Fruit fly (Drosophila melanogaster) whole organism, embryonic: ENCODE data around the gene CG4972.

Source experiments
- Adf1 ChIP-seq: fragments of 200-800 bp; sonication (Bioruptor generic); IDR thresholded peaks from 2 replicates; pipeline ENCODE4 v1.3.6; 2022; ENCODE audit warnings: missing biosample characterization, missing genetic modification characterization
- Aef1 ChIP-seq: fragments of 200-800 bp; sonication (Bioruptor generic); IDR thresholded peaks from 3 replicates; pipeline ENCODE4 v1.3.6; 2022; ENCODE audit warnings: missing biosample characterization, missing genetic modification characterization
- Antp ChIP-seq: fragments of 200-800 bp; sonication (Bioruptor generic); optimal IDR thresholded peaks from 3 replicates; lab custom pipeline; 2016; ENCODE audit warnings: missing biosample characterization, missing genetic modification characterization
- B-H1 ChIP-seq: fragments of 200-800 bp; sonication (Bioruptor generic); IDR thresholded peaks from 3 replicates; pipeline ENCODE4 v1.3.6; 2022; ENCODE audit warnings: missing biosample characterization, missing genetic modification characterization
- CG11093 ChIP-seq: fragments of 200-800 bp; sonication (Bioruptor generic); IDR thresholded peaks from 3 replicates; pipeline ENCODE4 v1.3.6; 2022; ENCODE audit warnings: missing biosample characterization, missing genetic modification characterization
- CG12155 ChIP-seq: fragments of 200-800 bp; sonication (Bioruptor generic); optimal IDR thresholded peaks from 3 replicates; lab custom pipeline; 2016; ENCODE audit warnings: missing biosample characterization, missing genetic modification characterization
- CG13894 ChIP-seq: fragments of 200-800 bp; sonication (Bioruptor generic); optimal IDR thresholded peaks from 3 replicates; lab custom pipeline; 2018; ENCODE audit warnings: missing biosample characterization, mild to moderate bottlenecking, missing genetic modification characterization, moderate library complexity
- CG14965 ChIP-seq: fragments of 200-800 bp; sonication (Bioruptor generic); optimal IDR thresholded peaks from 2 replicates; lab custom pipeline; 2016; ENCODE audit warnings: missing biosample characterization, missing genetic modification characterization, borderline replicate concordance
- CG15696 ChIP-seq: fragments of 200-800 bp; sonication (Bioruptor generic); optimal IDR thresholded peaks from 2 replicates; lab custom pipeline; 2019; ENCODE audit warnings: missing biosample characterization, mild to moderate bottlenecking, missing genetic modification characterization, moderate library complexity
- CG17385 ChIP-seq: fragments of 200-800 bp; sonication (Bioruptor generic); optimal IDR thresholded peaks from 3 replicates; lab custom pipeline; 2018; ENCODE audit warnings: missing biosample characterization, mild to moderate bottlenecking, missing genetic modification characterization
- CG17829 ChIP-seq: fragments of 200-800 bp; optimal IDR thresholded peaks from 2 replicates; lab custom pipeline; 2019; ENCODE audit warnings: missing biosample characterization, mild to moderate bottlenecking, missing genetic modification characterization, moderate library complexity
- CG18476 ChIP-seq: fragments of 200-800 bp; sonication (Bioruptor generic); optimal IDR thresholded peaks from 2 replicates; lab custom pipeline; 2016; ENCODE audit warnings: missing biosample characterization, mild to moderate bottlenecking, missing genetic modification characterization
- CG18599 ChIP-seq: fragments of 200-800 bp; sonication (Bioruptor generic); optimal IDR thresholded peaks from 3 replicates; lab custom pipeline; 2017; ENCODE audit warnings: missing biosample characterization, missing genetic modification characterization, mild to moderate bottlenecking, moderate library complexity, missing genetic modification reagents
- CG30020 ChIP-seq: fragments of 200-800 bp; optimal IDR thresholded peaks from 2 replicates; lab custom pipeline; 2019; ENCODE audit warnings: missing biosample characterization, mild to moderate bottlenecking, missing genetic modification characterization, moderate library complexity
- CG30403 ChIP-seq: fragments of 200-800 bp; sonication (Bioruptor generic); optimal IDR thresholded peaks from 3 replicates; lab custom pipeline; 2016; ENCODE audit warnings: missing biosample characterization, missing genetic modification characterization
- CG4282 ChIP-seq: fragments of 200-800 bp; sonication (Bioruptor generic); optimal IDR thresholded peaks from 2 replicates; lab custom pipeline; 2016; ENCODE audit warnings: missing biosample characterization, missing genetic modification characterization
- CG4424 ChIP-seq: fragments of 200-800 bp; sonication (Bioruptor generic); optimal IDR thresholded peaks from 3 replicates; lab custom pipeline; 2016; ENCODE audit warnings: missing biosample characterization, missing genetic modification characterization
- CG4617 ChIP-seq: fragments of 200-800 bp; sonication (Bioruptor generic); optimal IDR thresholded peaks from 3 replicates; lab custom pipeline; 2016; ENCODE audit warnings: missing biosample characterization, missing genetic modification characterization, borderline replicate concordance
- CG5245 ChIP-seq: fragments of 200-800 bp; sonication (Bioruptor generic); optimal IDR thresholded peaks from 3 replicates; lab custom pipeline; 2016; ENCODE audit warnings: missing biosample characterization, missing genetic modification characterization
- CG6813 ChIP-seq: fragments of 200-800 bp; sonication (Bioruptor generic); optimal IDR thresholded peaks from 2 replicates; lab custom pipeline; 2017; ENCODE audit warnings: missing biosample characterization, missing genetic modification characterization, mild to moderate bottlenecking, moderate library complexity, missing genetic modification reagents
- CG6854 ChIP-seq: fragments of 200-800 bp; sonication (Bioruptor generic); optimal IDR thresholded peaks from 3 replicates; lab custom pipeline; 2017; ENCODE audit warnings: missing biosample characterization, mild to moderate bottlenecking, missing genetic modification characterization
- CG7745 ChIP-seq: fragments of 200-800 bp; sonication (Bioruptor generic); optimal IDR thresholded peaks from 2 replicates; lab custom pipeline; 2018; ENCODE audit warnings: missing biosample characterization, mild to moderate bottlenecking, missing genetic modification characterization, moderate library complexity
- CG7928 ChIP-seq: fragments of 200-800 bp; sonication (Bioruptor generic); optimal IDR thresholded peaks from 2 replicates; lab custom pipeline; 2017; ENCODE audit warnings: missing biosample characterization, mild to moderate bottlenecking, missing genetic modification characterization
- CTCF ChIP-seq: fragments of 200-800 bp; sonication (Bioruptor generic); optimal IDR thresholded peaks from 2 replicates; lab custom pipeline; 2017; ENCODE audit warnings: missing biosample characterization, mild to moderate bottlenecking, missing genetic modification characterization, moderate library complexity
- Dbx ChIP-seq: fragments of 200-800 bp; sonication (Bioruptor generic); IDR thresholded peaks from 3 replicates; pipeline ENCODE4 v1.3.6; 2022; ENCODE audit warnings: missing biosample characterization, missing genetic modification characterization
- E2f2 ChIP-seq: fragments of 200-800 bp; sonication (Bioruptor generic); IDR thresholded peaks from 2 replicates; pipeline ENCODE4 v1.3.6; 2022; ENCODE audit warnings: missing biosample characterization, missing genetic modification characterization
- Elba2 ChIP-seq: fragments of 200-800 bp; sonication (Bioruptor generic); optimal IDR thresholded peaks from 3 replicates; lab custom pipeline; 2016; ENCODE audit warnings: missing biosample characterization, missing genetic modification characterization
- Fer1 ChIP-seq: fragments of 200-800 bp; sonication (Bioruptor generic); optimal IDR thresholded peaks from 2 replicates; lab custom pipeline; 2017; ENCODE audit warnings: missing biosample characterization, mild to moderate bottlenecking, missing genetic modification characterization
- Hand ChIP-seq: fragments of 200-800 bp; sonication (Bioruptor generic); optimal IDR thresholded peaks from 2 replicates; lab custom pipeline; 2017; ENCODE audit warnings: mild to moderate bottlenecking, missing biosample characterization, missing genetic modification reagents, missing genetic modification characterization
- HmgZ ChIP-seq: fragments of 200-800 bp; sonication (Bioruptor generic); optimal IDR thresholded peaks from 2 replicates; lab custom pipeline; 2018; ENCODE audit warnings: missing biosample characterization, mild to moderate bottlenecking, missing genetic modification characterization
- Lhr ChIP-seq: fragments of 200-800 bp; sonication (Bioruptor generic); optimal IDR thresholded peaks from 3 replicates; lab custom pipeline; 2017; ENCODE audit warnings: mild to moderate bottlenecking, missing biosample characterization, missing genetic modification reagents, missing genetic modification characterization
- MESR4 ChIP-seq: fragments of 200-800 bp; sonication (Bioruptor generic); optimal IDR thresholded peaks from 2 replicates; lab custom pipeline; 2018; ENCODE audit warnings: missing biosample characterization, mild to moderate bottlenecking, missing genetic modification characterization, moderate library complexity
- Stat92E ChIP-seq, 3 experiments: fragments of >200 bp in 2 of 3; fragments of 200-800 bp in 1 of 3; sonication (Bioruptor generic) in 1 of 3; optimal IDR thresholded peaks; 2 replicates each; lab custom pipeline; 2017 to 2019; ENCODE audit warnings: missing biosample characterization in 3 of 3, missing genetic modification characterization in 3 of 3, mild to moderate bottlenecking in 1 of 3, moderate library complexity in 1 of 3
- TFAM ChIP-seq: fragments of 200-800 bp; sonication (Bioruptor generic); optimal IDR thresholded peaks from 2 replicates; lab custom pipeline; 2017; ENCODE audit warnings: missing biosample characterization, missing genetic modification characterization, inconsistent platforms
- abd-A ChIP-seq: fragments of 200-800 bp; sonication (Bioruptor generic); optimal IDR thresholded peaks from 3 replicates; lab custom pipeline; 2019; ENCODE audit warnings: missing biosample characterization, mild to moderate bottlenecking, missing genetic modification characterization, moderate library complexity
- br ChIP-seq: fragments of >200 bp; optimal IDR thresholded peaks from 2 replicates; lab custom pipeline; 2017
- chinmo ChIP-seq: fragments of 200-800 bp; sonication (Bioruptor generic); IDR thresholded peaks from 4 replicates; pipeline ENCODE4 v1.3.6; 2022; ENCODE audit warnings: missing biosample characterization, missing genetic modification characterization; ENCODE audit not compliant: partially characterized antibody
- chm ChIP-seq: fragments of 200-800 bp; sonication (Bioruptor generic); IDR thresholded peaks from 2 replicates; pipeline ENCODE4 v1.3.6; 2022; ENCODE audit warnings: missing biosample characterization, missing genetic modification characterization
- dpn ChIP-seq, 2 experiments: fragments of 200-800 bp; sonication (Bioruptor generic); optimal IDR thresholded peaks; 3 replicates each; lab custom pipeline; 2016; ENCODE audit warnings: missing biosample characterization in 2 of 2, missing genetic modification characterization in 2 of 2
- exex ChIP-seq: fragments of 200-800 bp; sonication (Bioruptor generic); optimal IDR thresholded peaks from 4 replicates; lab custom pipeline; 2018; ENCODE audit warnings: missing biosample characterization, mild to moderate bottlenecking, missing genetic modification characterization, moderate library complexity
- fd102C ChIP-seq: fragments of 200-800 bp; sonication (Bioruptor generic); optimal IDR thresholded peaks from 2 replicates; lab custom pipeline; 2018; ENCODE audit warnings: missing biosample characterization, mild to moderate bottlenecking, missing genetic modification characterization, moderate library complexity
- ftz-f1 ChIP-seq: fragments of 200-800 bp; sonication (Bioruptor generic); optimal IDR thresholded peaks from 2 replicates; lab custom pipeline; 2016; ENCODE audit warnings: missing biosample characterization, missing genetic modification characterization
- ham ChIP-seq: fragments of 200-800 bp; sonication (Bioruptor generic); IDR thresholded peaks from 2 replicates; pipeline ENCODE4 v1.3.6; 2022; ENCODE audit warnings: missing biosample characterization, missing genetic modification characterization
- jing ChIP-seq: fragments of 200-800 bp; sonication (Bioruptor generic); optimal IDR thresholded peaks from 2 replicates; lab custom pipeline; 2018; ENCODE audit warnings: missing biosample characterization, mild to moderate bottlenecking, missing genetic modification characterization
- nmo ChIP-seq: fragments of 200-800 bp; sonication (Bioruptor generic); optimal IDR thresholded peaks from 2 replicates; lab custom pipeline; 2018; ENCODE audit warnings: missing biosample characterization, mild to moderate bottlenecking, missing genetic modification characterization, moderate library complexity
- nom ChIP-seq: fragments of 200-800 bp; sonication (Bioruptor generic); optimal IDR thresholded peaks from 2 replicates; lab custom pipeline; 2017; ENCODE audit warnings: missing biosample characterization, missing genetic modification characterization, mild to moderate bottlenecking, moderate library complexity, missing genetic modification reagents
- pb ChIP-seq: fragments of 200-800 bp; sonication (Bioruptor generic); optimal IDR thresholded peaks from 3 replicates; lab custom pipeline; 2016; ENCODE audit warnings: missing biosample characterization, missing genetic modification characterization
- pho ChIP-seq: fragments of 200-800 bp; sonication (Bioruptor generic); optimal IDR thresholded peaks from 2 replicates; lab custom pipeline; 2016; ENCODE audit warnings: missing biosample characterization, missing genetic modification characterization
- pzg ChIP-seq: fragments of 200-800 bp; sonication (Bioruptor generic); optimal IDR thresholded peaks from 3 replicates; lab custom pipeline; 2018; ENCODE audit warnings: missing biosample characterization, mild to moderate bottlenecking, missing genetic modification characterization, moderate library complexity
- sens-2 ChIP-seq: fragments of 200-800 bp; sonication (Bioruptor generic); IDR thresholded peaks from 2 replicates; pipeline ENCODE4 v1.3.6; 2022; ENCODE audit warnings: missing biosample characterization, missing genetic modification characterization
- sug ChIP-seq: fragments of 200-800 bp; optimal IDR thresholded peaks from 2 replicates; lab custom pipeline; 2019; ENCODE audit warnings: missing biosample characterization, mild to moderate bottlenecking, missing genetic modification characterization, moderate library complexity
- vvl ChIP-seq: fragments of 200-800 bp; sonication (Bioruptor generic); IDR thresholded peaks from 2 replicates; pipeline ENCODE4 v1.3.6; 2022; ENCODE audit warnings: missing biosample characterization, missing genetic modification characterization

The CG4972 gene

DNA sequence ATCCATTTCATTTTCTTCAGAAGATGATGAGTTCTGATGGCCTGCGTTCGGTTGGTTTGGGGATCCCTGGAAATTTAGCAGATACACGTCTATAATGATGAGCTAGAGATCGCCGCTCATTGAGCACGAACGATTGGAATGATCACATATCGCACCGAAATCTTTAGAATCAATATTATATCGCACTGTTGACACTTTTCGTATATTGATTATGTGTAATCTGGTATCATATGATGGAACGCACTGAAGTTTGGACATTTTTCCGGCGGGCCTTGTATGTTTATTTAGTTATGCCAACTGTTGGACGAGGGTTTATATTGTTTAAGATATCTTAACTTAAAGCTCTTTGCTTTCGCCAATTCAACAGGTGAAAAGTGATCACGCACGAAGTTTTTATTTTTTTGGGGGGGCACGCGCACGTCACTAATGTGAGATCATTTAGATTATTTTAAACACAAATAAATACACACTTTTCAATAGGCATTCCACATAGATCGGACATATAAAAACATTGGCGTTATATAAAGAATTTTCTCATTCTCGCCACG is 6.5 kb downstream of the CG4972 start (continued):
- TF ChIP-seq CG18599 (no peak), B-H1 (GFP tag; lab: Robert Waterston, UW) (no peak), CG4424 (GFP tag; lab: Kevin White, UChicago) (peak; percentile 36), chm (GFP tag; lab: Robert Waterston, UW) (no peak), CG30020 (no peak), CG4282 (GFP tag; lab: Kevin White, UChicago) (no peak), pb (GFP tag; lab: Kevin White, UChicago) (peak; percentile 4), CG6813 (GFP tag; lab: Kevin White, UChicago) (no peak), Adf1 (GFP tag; lab: Robert Waterston, UW) (no peak), sug (tag; lab: Kevin White, UChicago) (no peak), sens-2 (no peak), CG17829 (tag; lab: Kevin White, UChicago) (peak; percentile 9), br (lab: Kevin White, UChicago) (no peak), dpn (GFP tag; optimal IDR thresholded peaks at IDR 0.05; lab: Kevin White, UChicago) (peak; percentile 6 to 28), TFAM (no peak), CG30403 (GFP tag; lab: Kevin White, UChicago) (no peak), CG7928 (GFP tag; lab: Kevin White, UChicago) (peak; percentile 50), CG15696 (peak; percentile 25), abd-A (tag; lab: Kevin White, UChicago) (no peak), ftz-f1 (no peak), nmo (peak; percentile 22), Lhr (no peak), CG4617 (GFP tag; lab: Kevin White, UChicago) (no peak), CG7745 (tag; lab: Kevin White, UChicago) (no peak), Antp (peak; percentile 18), CG12155 (no peak), pzg (GFP tag; lab: Kevin White, UChicago) (no peak), CG11093 (GFP tag; lab: Robert Waterston, UW) (no peak), Elba2 (GFP tag; lab: Kevin White, UChicago) (no peak), fd102C (GFP tag; lab: Kevin White, UChicago) (no peak), CG18476 (GFP tag; lab: Kevin White, UChicago) (no peak), jing (GFP tag; lab: Kevin White, UChicago) (no peak), CG14965 (GFP tag; lab: Kevin White, UChicago) (no peak)

DNA sequence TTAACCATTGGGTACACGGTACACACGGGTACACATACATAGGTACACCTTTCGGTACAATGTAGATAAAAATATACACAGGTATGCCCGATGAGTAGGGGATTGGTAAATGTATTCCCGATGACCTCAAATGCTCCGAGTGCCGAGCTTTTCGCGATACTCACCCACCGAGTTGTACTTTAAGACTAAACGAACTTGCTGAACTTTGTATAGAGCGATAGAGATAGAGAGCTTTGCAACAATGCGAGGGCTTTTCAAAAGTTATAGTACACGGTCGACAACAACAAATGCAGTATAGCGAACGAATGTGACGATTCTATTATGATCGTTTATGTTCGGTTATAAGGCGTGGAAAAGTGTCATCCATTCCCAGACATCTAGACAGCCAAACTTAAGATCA is 7.0 kb downstream of the CG4972 start:
- peak; percentile 60; the same call in 2 of the 3 replicates for TF ChIP-seq Aef1 (GFP tag; lab: Robert Waterston, UW)
- peak; percentile 56 for TF ChIP-seq Fer1
- TF ChIP-seq pho (GFP tag; lab: Kevin White, UChicago), result peak; percentile 24
- no peak for TF ChIP-seq Hand (GFP tag; lab: Kevin White, UChicago)
- no peak for TF ChIP-seq CG17385
- no peak for TF ChIP-seq Stat92E (GFP tag; optimal IDR thresholded peaks at IDR 0.05; lab: Kevin White, UChicago)
- peak; percentile 23; the same call in 1 of the 2 replicates for TF ChIP-seq vvl (GFP tag; lab: Robert Waterston, UW)
- peak; percentile 84 for TF ChIP-seq CG13894 (tag; lab: Kevin White, UChicago)
- peak; percentile 38 for TF ChIP-seq sug (tag; lab: Kevin White, UChicago)
- peak; percentile 7 for TF ChIP-seq MESR4
- TF ChIP-seq CG5245, result no peak
- TF ChIP-seq HmgZ (tag; lab: Kevin White, UChicago), result peak; percentile 23
- TF ChIP-seq E2f2 (GFP tag; lab: Robert Waterston, UW), result peak; percentile 26; the same call in 1 of the 2 replicates
- TF ChIP-seq ham (GFP tag; lab: Robert Waterston, UW), result no peak
- peak; percentile 30 for TF ChIP-seq CTCF (GFP tag; lab: Kevin White, UChicago)
- peak; percentile 28; the same call in 1 of the 3 replicates for TF ChIP-seq Dbx (GFP tag; lab: Robert Waterston, UW)
- TF ChIP-seq nom (GFP tag; lab: Kevin White, UChicago), result peak; percentile 69
- peak; percentile 65 for TF ChIP-seq exex (tag; lab: Kevin White, UChicago)
- TF ChIP-seq CG6854, result peak; percentile 8
- TF ChIP-seq chinmo, result peak; percentile 89; the same call in 2 of the 4 replicates
